Fruit fly (Drosophila melanogaster) whole organism, adult: ENCODE measurements around the gene tup.

Experiments
- CG11617 ChIP-seq: fragments of 200-800 bp; sonication (Bioruptor generic); optimal IDR thresholded peaks from 2 replicates; lab custom pipeline; 2017; ENCODE audit warnings: mild to moderate bottlenecking, missing biosample characterization, missing genetic modification reagents, missing genetic modification characterization
- CG12768 ChIP-seq: fragments of 200-800 bp; sonication (Bioruptor generic); optimal IDR thresholded peaks from 2 replicates; lab custom pipeline; 2017; ENCODE audit warnings: missing biosample characterization, missing genetic modification characterization, mild to moderate bottlenecking, moderate library complexity, missing genetic modification reagents
- CG14711 ChIP-seq: fragments of 200-800 bp; sonication (Bioruptor generic); optimal IDR thresholded peaks from 2 replicates; lab custom pipeline; 2018; ENCODE audit warnings: missing biosample characterization, mild to moderate bottlenecking, missing genetic modification characterization, moderate library complexity
- CG5204 ChIP-seq: fragments of 200-800 bp; sonication (Bioruptor generic); optimal IDR thresholded peaks from 2 replicates; lab custom pipeline; 2016; ENCODE audit warnings: missing biosample characterization, missing genetic modification characterization
- Clk ChIP-seq: fragments of 200-800 bp; sonication (Bioruptor generic); optimal IDR thresholded peaks from 2 replicates; lab custom pipeline; 2017; ENCODE audit warnings: missing biosample characterization, missing genetic modification characterization
- Crg-1 ChIP-seq: fragments of 200-800 bp; sonication (Bioruptor generic); optimal IDR thresholded peaks from 2 replicates; lab custom pipeline; 2016; ENCODE audit warnings: missing biosample characterization, missing genetic modification characterization
- Hr96 ChIP-seq: fragments of 200-800 bp; sonication (Bioruptor generic); optimal IDR thresholded peaks from 2 replicates; lab custom pipeline; 2016; ENCODE audit warnings: missing biosample characterization, missing genetic modification characterization
- bab1 ChIP-seq: fragments of 200-800 bp; sonication (Bioruptor generic); optimal IDR thresholded peaks from 3 replicates; lab custom pipeline; 2019; ENCODE audit warnings: missing biosample characterization, mild to moderate bottlenecking, missing genetic modification characterization, moderate library complexity
- cnc ChIP-seq, 2 experiments: fragments of >200 bp; optimal IDR thresholded peaks; 2 replicates each; lab custom pipeline; 2017
- kay ChIP-seq: fragments of 200-800 bp; sonication (Bioruptor generic); peaks from one replicate; lab custom pipeline; 2016; ENCODE audit warnings: missing biosample characterization, missing genetic modification characterization, borderline replicate concordance
- ovo ChIP-seq: fragments of 200-800 bp; sonication (Bioruptor generic); optimal IDR thresholded peaks from 2 replicates; lab custom pipeline; 2016; ENCODE audit warnings: missing biosample characterization, missing genetic modification characterization
- tj ChIP-seq: fragments of 200-800 bp; sonication (Bioruptor generic); optimal IDR thresholded peaks from 3 replicates; lab custom pipeline; 2017; ENCODE audit warnings: missing biosample characterization, mild to moderate bottlenecking, missing genetic modification characterization, moderate library complexity

dm6 chr2L:18818397-18818796 lies 62.7 kb downstream of the tup start:
- TF ChIP-seq Clk (no peak), CG5204 (GFP tag; lab: Kevin White, UChicago) (no peak), Hr96 (GFP tag; lab: Kevin White, UChicago) (no peak), CG11617 (GFP tag; lab: Kevin White, UChicago) (no peak), tj (GFP tag; lab: Kevin White, UChicago) (no peak), kay (GFP tag; lab: Kevin White, UChicago) (no peak), CG14711 (tag; lab: Kevin White, UChicago) (no peak), cnc (optimal IDR thresholded peaks at IDR 0.05; lab: Kevin White, UChicago) (no peak), Crg-1 (GFP tag; lab: Kevin White, UChicago) (no peak), bab1 (GFP tag; lab: Kevin White, UChicago) (no peak), ovo (no peak), CG12768 (GFP tag; lab: Kevin White, UChicago) (no peak)
